Worm (Caenorhabditis elegans) whole organism, young adult: Measurements from ENCODE around the gene Y26G10.4.

ENCODE experiments used
- Y53G8AR.9 ChIP-seq: fragments of 200-800 bp; sonication (Bioruptor generic); conservative IDR thresholded peaks from 2 replicates; pipeline ENCODE4 v1.3.6; 2022; ENCODE audit warnings: missing genetic modification reagents, missing genetic modification characterization, missing compliant biosample characterization
- aptf-3 ChIP-seq: fragments of 200-800 bp; sonication (Bioruptor generic); IDR thresholded peaks from 2 replicates; pipeline ENCODE4 v1.3.6; 2022; ENCODE audit warnings: missing genetic modification characterization, missing compliant biosample characterization
- madf-10 ChIP-seq: sonication (generic microtip); optimal IDR thresholded peaks from 2 replicates; lab custom pipeline; 2016; ENCODE audit warnings: mild to moderate bottlenecking, missing genetic modification characterization, missing compliant biosample characterization
- madf-8 ChIP-seq: fragments of 200-800 bp; sonication (Bioruptor generic); conservative IDR thresholded peaks from 2 replicates; pipeline ENCODE4 v1.3.6; 2022; ENCODE audit warnings: missing genetic modification reagents, missing genetic modification characterization, missing compliant biosample characterization
- unc-130 ChIP-seq: sonication (generic microtip); optimal IDR thresholded peaks from 2 replicates; lab custom pipeline; 2016; ENCODE audit warnings: missing genetic modification reagents, missing genetic modification characterization, missing compliant biosample characterization

DNA sequence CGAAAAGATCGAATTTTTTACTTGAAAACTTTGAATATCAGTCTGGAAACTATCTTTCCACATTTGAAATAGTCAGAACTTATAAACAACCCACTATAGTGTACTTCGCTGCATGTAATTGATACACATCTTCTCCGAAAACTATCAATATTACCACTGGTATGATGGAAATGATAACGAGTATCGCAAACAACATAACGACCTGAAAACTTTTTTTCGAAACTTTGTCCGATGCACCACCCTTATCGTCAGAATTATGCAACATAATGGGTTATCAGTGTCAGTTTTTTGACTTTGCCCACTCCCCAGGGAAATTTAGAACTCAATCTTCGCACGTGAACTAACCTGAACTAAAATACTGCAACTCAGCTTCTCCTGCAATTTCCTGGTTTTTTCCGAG lies 36.7 kb downstream of the Y26G10.4 start:
- TF ChIP-seq aptf-3 (GFP tag; lab: Robert Waterston, UW) = no peak
- TF ChIP-seq unc-130 (GFP tag; lab: Kevin White, UChicago) = no peak
- TF ChIP-seq madf-10 (tag; lab: Kevin White, UChicago) = no peak
- TF ChIP-seq madf-8 (GFP tag; lab: Robert Waterston, UW) = no peak
- TF ChIP-seq Y53G8AR.9 = no peak
